Fruit fly (Drosophila melanogaster) Kc167 (cell line): Measurements from ENCODE around the gene Brms1.

Experiments used
- Sin3A ChIP-seq: fragments of >200 bp; optimal IDR thresholded peaks from 2 replicates; lab custom pipeline; 2018; ENCODE audit warnings: missing external identifiers
- insv ChIP-seq: fragments of >200 bp; optimal IDR thresholded peaks from 3 replicates; lab custom pipeline; 2018; ENCODE audit warnings: missing external identifiers
- psq ChIP-seq: fragments of >200 bp; optimal IDR thresholded peaks from 2 replicates; lab custom pipeline; 2017; ENCODE audit warnings: missing external identifiers
- ttk ChIP-seq: sonication (Bioruptor generic); optimal IDR thresholded peaks from 2 replicates; lab custom pipeline; 2017; ENCODE audit warnings: missing external identifiers

DNA sequence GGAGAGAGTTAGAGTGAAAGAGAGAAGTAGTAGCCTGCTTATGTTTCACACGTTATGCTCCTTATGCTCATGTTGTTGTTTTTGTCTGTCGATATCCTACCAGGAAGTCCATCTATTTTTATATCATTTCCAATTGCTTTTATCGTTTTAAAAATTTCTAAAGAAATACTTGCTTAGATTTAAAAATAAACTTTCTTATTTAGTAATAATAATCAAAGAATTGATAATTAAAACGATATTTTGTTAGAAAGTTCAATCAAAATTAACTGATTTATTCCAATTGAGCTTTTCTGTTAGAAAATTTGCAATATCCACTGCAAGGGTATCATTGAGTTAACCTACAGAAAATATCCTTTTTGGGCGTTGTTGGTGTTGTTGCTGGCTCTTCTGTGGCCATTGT, 39.6 kb downstream of the Brms1 start:
- TF ChIP-seq Sin3A (lab: Kevin White, UChicago), result no peak
- no peak for TF ChIP-seq psq (lab: Kevin White, UChicago)
- no peak for TF ChIP-seq insv (lab: Kevin White, UChicago)
- TF ChIP-seq ttk (lab: Kevin White, UChicago), result no peak
